Worm (Caenorhabditis elegans) whole organism, early embryonic: ENCODE measurements around the gene F38E1.6.

Source experiments
- B0310.2 ChIP-seq: sonication (generic microtip); optimal IDR thresholded peaks from 2 replicates; lab custom pipeline; 2016; ENCODE audit warnings: mild to moderate bottlenecking, missing genetic modification characterization, missing compliant biosample characterization
- F13C5.2 ChIP-seq: sonication (generic microtip); optimal IDR thresholded peaks from 2 replicates; lab custom pipeline; 2017; ENCODE audit warnings: mild to moderate bottlenecking, missing genetic modification characterization, inconsistent platforms, missing compliant biosample characterization
- aly-1 ChIP-seq: sonication (generic microtip); optimal IDR thresholded peaks from 2 replicates; lab custom pipeline; 2016; ENCODE audit warnings: missing genetic modification characterization, missing compliant biosample characterization
- ama-1 ChIP-seq: fragments of 150-350 bp; optimal IDR thresholded peaks from 2 replicates; lab custom pipeline; 2014
- ceh-13 ChIP-seq: fragments of 200-800 bp; sonication (Bioruptor generic); optimal IDR thresholded peaks from 2 replicates; lab custom pipeline; 2018; ENCODE audit warnings: mild to moderate bottlenecking, missing genetic modification characterization, missing compliant biosample characterization
- ceh-36 ChIP-seq: sonication (generic microtip); optimal IDR thresholded peaks from 2 replicates; lab custom pipeline; 2016; ENCODE audit warnings: missing genetic modification characterization, inconsistent platforms, missing compliant biosample characterization
- ets-7 ChIP-seq: sonication (generic microtip); optimal IDR thresholded peaks from 2 replicates; lab custom pipeline; 2016; ENCODE audit warnings: missing genotype, missing genetic modification characterization, missing compliant biosample characterization
- flt-1 ChIP-seq: fragments of 200-800 bp; sonication (Bioruptor generic); IDR thresholded peaks from 2 replicates; pipeline ENCODE4 v1.3.6; 2022; ENCODE audit warnings: missing genetic modification characterization, missing compliant biosample characterization
- hmbx-1 ChIP-seq: sonication (generic microtip); optimal IDR thresholded peaks from 2 replicates; lab custom pipeline; 2016; ENCODE audit warnings: mild to moderate bottlenecking, missing genetic modification characterization, missing compliant biosample characterization
- hmg-4 ChIP-seq: fragments of 200-800 bp; sonication (Bioruptor generic); optimal IDR thresholded peaks from 2 replicates; lab custom pipeline; 2018; ENCODE audit warnings: mild to moderate bottlenecking, missing genetic modification characterization, missing compliant biosample characterization
- hnd-1 ChIP-seq: sonication (generic microtip); optimal IDR thresholded peaks from 2 replicates; lab custom pipeline; 2016; ENCODE audit warnings: missing genetic modification characterization, missing compliant biosample characterization
- pes-1 ChIP-seq: fragments of 200-800 bp; sonication (Bioruptor generic); IDR thresholded peaks from 2 replicates; pipeline ENCODE4 v1.3.6; 2022; ENCODE audit warnings: missing genetic modification reagents, missing genetic modification characterization, missing compliant biosample characterization
- scrt-1 ChIP-seq: fragments of 200-800 bp; sonication (Bioruptor generic); IDR thresholded peaks from 2 replicates; pipeline ENCODE4 v1.3.6; 2022; ENCODE audit warnings: missing genetic modification characterization, missing compliant biosample characterization
- sea-1 ChIP-seq: fragments of 200-800 bp; sonication (Bioruptor generic); conservative IDR thresholded peaks from 2 replicates; pipeline ENCODE4 v1.3.6; 2022; ENCODE audit warnings: missing genetic modification characterization, missing compliant biosample characterization
- tbx-11 ChIP-seq: fragments of 200-800 bp; sonication (Bioruptor generic); IDR thresholded peaks from 2 replicates; pipeline ENCODE4 v1.3.6; 2022; ENCODE audit warnings: missing genetic modification characterization, missing compliant biosample characterization
- tbx-37 ChIP-seq: fragments of 200-800 bp; sonication (Bioruptor generic); conservative IDR thresholded peaks from 2 replicates; pipeline ENCODE4 v1.3.6; 2022; ENCODE audit warnings: missing genetic modification reagents, missing genetic modification characterization, missing compliant biosample characterization
- tra-4 ChIP-seq: sonication (generic microtip); optimal IDR thresholded peaks from 2 replicates; lab custom pipeline; 2017; ENCODE audit warnings: missing genetic modification characterization, missing compliant biosample characterization

The F38E1.6 gene

DNA sequence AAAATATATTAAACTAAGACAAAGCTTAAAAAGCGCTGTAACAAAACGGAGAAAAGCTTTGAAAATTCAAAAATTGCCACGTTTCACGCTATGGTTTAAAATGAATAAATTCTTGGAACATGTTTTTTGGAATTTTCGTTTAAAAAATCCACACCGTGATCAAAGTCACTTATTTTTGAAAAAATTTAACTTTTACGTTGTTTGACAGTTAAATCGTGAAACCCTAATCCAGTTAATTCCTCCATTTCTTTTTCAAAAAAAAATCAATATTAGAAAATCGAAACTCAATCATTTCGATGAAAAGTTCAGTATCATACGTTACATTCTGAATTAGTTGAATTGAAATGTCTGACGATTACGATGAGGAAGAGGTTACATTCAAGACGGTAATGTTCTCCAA lies 16.0 kb downstream of the F38E1.6 start, which contains the start of gene F38E1.3:
F38E1.3 (plus strand) TSS at position 301 of the 400 bp plus-strand sequence.
- no peak for TF ChIP-seq B0310.2
- no peak for TF ChIP-seq pes-1 (GFP tag; lab: Robert Waterston, UW)
- TF ChIP-seq sea-1 (GFP tag; lab: Robert Waterston, UW): no peak
- TF ChIP-seq ceh-13 (GFP tag; lab: Kevin White, UChicago): no peak
- no peak for TF ChIP-seq flt-1 (GFP tag; lab: Robert Waterston, UW)

- TF ChIP-seq ets-7 (tag; lab: Kevin White, UChicago) (no peak), aly-1 (tag; lab: Kevin White, UChicago) (no peak), ceh-13 (GFP tag; lab: Kevin White, UChicago) (no peak), ceh-36 (tag; lab: Kevin White, UChicago) (no peak), ama-1 (lab: Kevin White, UChicago) (no peak), B0310.2 (no peak), pes-1 (GFP tag; lab: Robert Waterston, UW) (no peak), hmbx-1 (tag; lab: Kevin White, UChicago) (no peak), sea-1 (GFP tag; lab: Robert Waterston, UW) (no peak), hmg-4 (GFP tag; lab: Kevin White, UChicago) (no peak), tbx-37 (GFP tag; lab: Robert Waterston, UW) (no peak), tra-4 (no peak), hnd-1 (no peak), flt-1 (GFP tag; lab: Robert Waterston, UW) (no peak), tbx-11 (no peak), F13C5.2 (tag; lab: Kevin White, UChicago) (no peak)
These were observed 19.3 kb downstream of the F38E1.6 start, which contains the start of gene F52E1.5 for ce11 chrV:8379206-8379605. TSS of gene F52E1.5 (plus strand) at chrV:8379506.

- no peak for TF ChIP-seq ceh-13 (GFP tag; lab: Kevin White, UChicago)
These were observed 20.2 kb downstream of the F38E1.6 start for ce11 chrV:8380076-8380475.

ce11 chrV:8383716-8384115 lies 23.8 kb downstream of the F38E1.6 start, which contains the start of gene F52E1.14:
TSS of gene F52E1.14 (plus strand) at chrV:8383922.
- TF ChIP-seq ceh-13 (GFP tag; lab: Kevin White, UChicago) (no peak), hmbx-1 (tag; lab: Kevin White, UChicago) (no peak), sea-1 (GFP tag; lab: Robert Waterston, UW) (no peak), B0310.2 (no peak), F13C5.2 (tag; lab: Kevin White, UChicago) (no peak), tbx-37 (GFP tag; lab: Robert Waterston, UW) (no peak), ets-7 (tag; lab: Kevin White, UChicago) (no peak), aly-1 (tag; lab: Kevin White, UChicago) (no peak), tbx-11 (no peak), hnd-1 (no peak), ama-1 (lab: Kevin White, UChicago) (no peak), tra-4 (no peak), ceh-36 (tag; lab: Kevin White, UChicago) (no peak)

ce11 chrV:8384809-8385208 lies 24.9 kb downstream of the F38E1.6 start:
- no peak for TF ChIP-seq ceh-36 (tag; lab: Kevin White, UChicago)
- no peak for TF ChIP-seq tra-4
- no peak for TF ChIP-seq hmbx-1 (tag; lab: Kevin White, UChicago)
- TF ChIP-seq scrt-1: no peak
- TF ChIP-seq ceh-13 (GFP tag; lab: Kevin White, UChicago): no peak
- no peak for TF ChIP-seq pes-1 (GFP tag; lab: Robert Waterston, UW)

DNA sequence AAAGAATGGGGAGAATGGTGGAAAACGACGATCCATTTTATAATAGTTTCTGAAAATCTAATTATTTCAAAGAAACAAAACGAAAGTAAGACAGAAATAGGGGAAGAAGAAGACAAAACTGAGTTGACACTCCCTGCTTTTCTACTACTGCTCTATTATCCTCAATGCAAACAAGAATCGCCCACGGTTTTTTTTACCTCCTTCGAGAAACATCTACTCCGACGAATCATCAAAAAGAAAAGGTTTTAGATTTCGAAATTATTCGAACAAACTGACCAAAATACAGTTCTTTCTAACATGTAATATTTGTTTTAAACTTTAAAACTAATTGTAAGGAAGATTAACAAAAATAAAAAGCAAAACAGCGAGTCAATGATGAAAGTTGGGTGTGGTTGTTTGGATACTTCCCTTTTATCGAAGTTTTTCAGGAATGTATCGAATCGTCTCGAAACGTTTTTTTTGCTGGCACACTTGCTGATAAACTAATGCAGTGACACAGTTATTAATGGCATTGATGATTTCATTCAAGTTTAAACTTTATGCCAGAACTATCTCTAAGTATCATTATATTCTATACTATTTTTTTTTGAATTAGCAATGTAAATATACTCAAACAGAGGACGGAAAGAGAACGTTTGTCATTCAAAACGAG lies 26.1 kb downstream of the F38E1.6 start, which contains the start of gene hsp-17:
hsp-17 (minus strand) TSS at position 51 of the 652 bp plus-strand sequence.
- TF ChIP-seq ceh-36 (tag; lab: Kevin White, UChicago) (no peak), pes-1 (GFP tag; lab: Robert Waterston, UW) (no peak), hmg-4 (GFP tag; lab: Kevin White, UChicago) (no peak), tbx-37 (GFP tag; lab: Robert Waterston, UW) (no peak), scrt-1 (no peak), B0310.2 (no peak), flt-1 (GFP tag; lab: Robert Waterston, UW) (no peak), tra-4 (no peak), ceh-13 (GFP tag; lab: Kevin White, UChicago) (no peak), ets-7 (tag; lab: Kevin White, UChicago) (no peak), aly-1 (tag; lab: Kevin White, UChicago) (no peak)

DNA sequence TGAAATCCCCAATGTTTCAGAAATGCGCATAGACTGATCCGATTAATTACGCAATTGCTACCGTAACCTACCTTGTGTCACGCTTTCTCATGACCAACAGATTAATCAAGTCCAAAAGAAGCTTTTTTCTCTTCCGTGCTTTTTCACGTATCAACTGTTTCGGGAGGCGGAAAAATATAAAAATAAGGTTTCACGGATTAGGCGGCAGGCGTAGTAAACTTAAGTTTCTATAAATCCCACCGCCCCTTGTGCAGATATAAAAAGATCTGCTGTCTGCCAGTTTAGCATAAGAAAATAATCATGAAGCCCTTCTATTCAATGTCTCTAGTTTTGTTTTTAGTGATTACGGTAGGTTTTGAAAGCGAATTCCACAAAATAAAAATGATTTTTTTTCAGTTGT lies 27.2 kb downstream of the F38E1.6 start, which contains the start of gene gcy-7:
gcy-7 (plus strand) TSS at position 301 of the 400 bp plus-strand sequence.
- no peak for TF ChIP-seq hmg-4 (GFP tag; lab: Kevin White, UChicago)
- no peak for TF ChIP-seq tbx-11
- no peak for TF ChIP-seq hmbx-1 (tag; lab: Kevin White, UChicago)
- no peak for TF ChIP-seq aly-1 (tag; lab: Kevin White, UChicago)
- no peak for TF ChIP-seq B0310.2
- no peak for TF ChIP-seq ets-7 (tag; lab: Kevin White, UChicago)
- no peak for TF ChIP-seq ama-1 (lab: Kevin White, UChicago)
- no peak for TF ChIP-seq tra-4
- TF ChIP-seq F13C5.2 (tag; lab: Kevin White, UChicago): no peak
- no peak for TF ChIP-seq scrt-1

ce11 chrV:8389307-8389706 lies 29.4 kb downstream of the F38E1.6 start:
- TF ChIP-seq F13C5.2 (tag; lab: Kevin White, UChicago) (no peak), pes-1 (GFP tag; lab: Robert Waterston, UW) (no peak), tra-4 (no peak), scrt-1 (no peak)
